Worm (Caenorhabditis elegans): ENCODE measurements around the gene C01F1.6.

DNA sequence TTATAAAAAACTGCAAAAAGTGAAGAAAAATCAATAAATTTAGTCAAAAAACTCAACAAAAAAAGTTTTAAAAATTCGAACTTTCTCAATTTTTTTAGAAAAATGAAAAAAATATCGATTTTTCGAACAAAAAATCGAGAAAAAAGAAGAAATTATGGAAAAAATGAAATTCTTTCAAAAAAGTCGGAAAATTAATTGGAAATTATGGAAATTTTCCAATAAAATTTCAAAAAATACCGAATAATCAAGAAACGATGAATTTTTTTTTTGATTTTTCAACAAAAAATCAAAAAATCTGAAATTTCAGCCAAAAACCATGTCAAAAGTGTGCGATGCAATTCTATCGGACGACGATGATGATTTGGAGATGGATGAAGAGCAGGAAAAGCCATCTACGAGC is 40.7 kb upstream of the C01F1.6 start, which contains the start of gene H20J04.4:
- TF ChIP-seq him-1 (tag; optimal IDR thresholded peaks at IDR 0.05) (no peak), W03F9.2 (tag; optimal IDR thresholded peaks at IDR 0.05) (no peak), dao-5 (tag; optimal IDR thresholded peaks at IDR 0.05) (no peak)

Measured in whole organism, L4/young adult.